Fruit fly (Drosophila melanogaster) whole organism, embryonic: ENCODE results near the gene TMEM216.

Experiments used
- BEAF-32 ChIP-seq: fragments of 200-800 bp; sonication (Bioruptor generic); optimal IDR thresholded peaks from 3 replicates; lab custom pipeline; 2017; ENCODE audit warnings: missing biosample characterization, missing genetic modification characterization, mild to moderate bottlenecking, moderate library complexity, missing genetic modification reagents
- CG10267 ChIP-seq: fragments of 200-800 bp; sonication (Bioruptor generic); optimal IDR thresholded peaks from 2 replicates; lab custom pipeline; 2018; ENCODE audit warnings: missing biosample characterization, mild to moderate bottlenecking, missing genetic modification characterization, moderate library complexity
- CG10654 ChIP-seq: fragments of 200-800 bp; sonication (Bioruptor generic); optimal IDR thresholded peaks from 2 replicates; lab custom pipeline; 2016; ENCODE audit warnings: missing biosample characterization, missing genetic modification characterization
- CG11560 ChIP-seq: fragments of 200-800 bp; sonication (Bioruptor generic); IDR thresholded peaks from 3 replicates; pipeline ENCODE4 v1.3.6; 2022; ENCODE audit warnings: missing biosample characterization, missing genetic modification characterization
- CG11696 ChIP-seq: fragments of 200-800 bp; sonication (Bioruptor generic); IDR thresholded peaks from 2 replicates; pipeline ENCODE4 v1.3.6; 2022; ENCODE audit warnings: missing biosample characterization, missing genetic modification characterization
- CG12219 ChIP-seq: fragments of 200-800 bp; sonication (Bioruptor generic); optimal IDR thresholded peaks from 3 replicates; lab custom pipeline; 2018; ENCODE audit warnings: missing biosample characterization, mild to moderate bottlenecking, missing genetic modification characterization
- CG14860 ChIP-seq: fragments of 200-800 bp; sonication (Bioruptor generic); IDR thresholded peaks from 3 replicates; pipeline ENCODE4 v1.3.6; 2022; ENCODE audit warnings: missing biosample characterization, missing genetic modification characterization; ENCODE audit not compliant: partially characterized antibody
- CG1647 ChIP-seq: fragments of 200-800 bp; sonication (Bioruptor generic); optimal IDR thresholded peaks from 3 replicates; lab custom pipeline; 2016; ENCODE audit warnings: missing biosample characterization, missing genetic modification characterization
- CG18764 ChIP-seq: fragments of 200-800 bp; sonication (Bioruptor generic); optimal IDR thresholded peaks from 3 replicates; lab custom pipeline; 2016; ENCODE audit warnings: missing biosample characterization, missing genetic modification characterization
- CG2875 ChIP-seq: fragments of 200-800 bp; sonication (Bioruptor generic); optimal IDR thresholded peaks from 2 replicates; lab custom pipeline; 2017; ENCODE audit warnings: missing biosample characterization, mild to moderate bottlenecking, missing genetic modification characterization, missing genetic modification reagents
- CG30020 ChIP-seq: fragments of 200-800 bp; optimal IDR thresholded peaks from 2 replicates; lab custom pipeline; 2019; ENCODE audit warnings: missing biosample characterization, mild to moderate bottlenecking, missing genetic modification characterization, moderate library complexity
- CG34422 ChIP-seq: fragments of 200-800 bp; sonication (Bioruptor generic); IDR thresholded peaks from 3 replicates; pipeline ENCODE4 v1.3.6; 2022; ENCODE audit warnings: missing biosample characterization, missing genetic modification characterization
- CG4617 ChIP-seq: fragments of 200-800 bp; sonication (Bioruptor generic); optimal IDR thresholded peaks from 3 replicates; lab custom pipeline; 2016; ENCODE audit warnings: missing biosample characterization, missing genetic modification characterization, borderline replicate concordance
- CG7271 ChIP-seq: fragments of 200-800 bp; sonication (Bioruptor generic); optimal IDR thresholded peaks from 2 replicates; lab custom pipeline; 2018; ENCODE audit warnings: missing biosample characterization, mild to moderate bottlenecking, missing genetic modification characterization, moderate library complexity
- CG8290 ChIP-seq, 3 experiments: fragments of 200-800 bp; sonication (Bioruptor generic); optimal IDR thresholded peaks; 2 replicates each; lab custom pipeline; 2016 to 2019; ENCODE audit warnings: missing biosample characterization in 3 of 3, missing genetic modification characterization in 3 of 3, mild to moderate bottlenecking in 2 of 3, moderate library complexity in 1 of 3
- CG8359 ChIP-seq: fragments of 200-800 bp; sonication (Bioruptor generic); optimal IDR thresholded peaks from 2 replicates; lab custom pipeline; 2017; ENCODE audit warnings: missing biosample characterization, mild to moderate bottlenecking, missing genetic modification characterization, borderline replicate concordance
- D19A ChIP-seq: fragments of 200-800 bp; optimal IDR thresholded peaks from 3 replicates; lab custom pipeline; 2019; ENCODE audit warnings: missing biosample characterization, mild to moderate bottlenecking, missing genetic modification characterization, moderate library complexity
- Dfd ChIP-seq, 2 experiments: fragments of >200 bp; optimal IDR thresholded peaks; 2 replicates each; lab custom pipeline; 2017; ENCODE audit warnings: missing biosample characterization in 2 of 2, missing genetic modification characterization in 2 of 2
- Dip3 ChIP-seq: fragments of 200-800 bp; sonication (Bioruptor generic); optimal IDR thresholded peaks from 3 replicates; lab custom pipeline; 2016; ENCODE audit warnings: missing biosample characterization, missing genetic modification characterization
- Dref ChIP-seq: fragments of 200-800 bp; sonication (Bioruptor generic); IDR thresholded peaks from 2 replicates; pipeline ENCODE4 v1.3.6; 2022; ENCODE audit warnings: missing biosample characterization, missing genetic modification characterization
- E2f2 ChIP-seq: fragments of 200-800 bp; sonication (Bioruptor generic); IDR thresholded peaks from 2 replicates; pipeline ENCODE4 v1.3.6; 2022; ENCODE audit warnings: missing biosample characterization, missing genetic modification characterization
- Fer2 ChIP-seq: fragments of 200-800 bp; sonication (Bioruptor generic); optimal IDR thresholded peaks from 2 replicates; lab custom pipeline; 2018; ENCODE audit warnings: missing biosample characterization, mild to moderate bottlenecking, missing genetic modification characterization, moderate library complexity
- Fer3 ChIP-seq: fragments of 200-800 bp; sonication (Bioruptor generic); optimal IDR thresholded peaks from 2 replicates; lab custom pipeline; 2018; ENCODE audit warnings: missing biosample characterization, mild to moderate bottlenecking, missing genetic modification characterization, moderate library complexity
- GATAe ChIP-seq: fragments of 200-800 bp; sonication (Bioruptor generic); conservative IDR thresholded peaks from 2 replicates; pipeline ENCODE4 v1.3.6; 2022; ENCODE audit warnings: missing biosample characterization, missing genetic modification characterization
- HmgZ ChIP-seq: fragments of 200-800 bp; sonication (Bioruptor generic); optimal IDR thresholded peaks from 2 replicates; lab custom pipeline; 2018; ENCODE audit warnings: missing biosample characterization, mild to moderate bottlenecking, missing genetic modification characterization
- MBD-R2 ChIP-seq: fragments of 200-800 bp; sonication (Bioruptor generic); IDR thresholded peaks from 2 replicates; pipeline ENCODE4 v1.3.6; 2022; ENCODE audit warnings: missing biosample characterization, missing genetic modification characterization
- MESR4 ChIP-seq: fragments of 200-800 bp; sonication (Bioruptor generic); optimal IDR thresholded peaks from 2 replicates; lab custom pipeline; 2018; ENCODE audit warnings: missing biosample characterization, mild to moderate bottlenecking, missing genetic modification characterization, moderate library complexity
- Med ChIP-seq: fragments of 200-800 bp; sonication (Bioruptor generic); peaks from one replicate; lab custom pipeline; 2016; ENCODE audit warnings: missing biosample characterization, missing genetic modification characterization, mild to moderate bottlenecking, inconsistent platforms, moderate library complexity
- Pdp1 ChIP-seq, 2 experiments: fragments of 200-800 bp; sonication (Bioruptor generic); optimal IDR thresholded peaks; 3 replicates each; lab custom pipeline; 2016; ENCODE audit warnings: missing biosample characterization in 2 of 2, missing genetic modification characterization in 2 of 2, mild to moderate bottlenecking in 1 of 2, moderate library complexity in 1 of 2
- Rfx ChIP-seq: fragments of 200-800 bp; sonication (Bioruptor generic); IDR thresholded peaks from 2 replicates; pipeline ENCODE4 v1.3.6; 2022; ENCODE audit warnings: missing biosample characterization, missing genetic modification characterization
- YL-1 ChIP-seq: fragments of 200-800 bp; sonication (Bioruptor generic); optimal IDR thresholded peaks from 3 replicates; lab custom pipeline; 2017; ENCODE audit warnings: missing biosample characterization, mild to moderate bottlenecking, missing genetic modification characterization
- ab ChIP-seq: fragments of 200-800 bp; sonication (Bioruptor generic); optimal IDR thresholded peaks from 2 replicates; lab custom pipeline; 2016; ENCODE audit warnings: missing biosample characterization, missing genetic modification characterization
- bab2 ChIP-seq: fragments of 200-800 bp; sonication (Bioruptor generic); optimal IDR thresholded peaks from 2 replicates; lab custom pipeline; 2016; ENCODE audit warnings: missing biosample characterization, missing genetic modification characterization
- cas ChIP-seq: fragments of 200-800 bp; sonication (Bioruptor generic); IDR thresholded peaks from 2 replicates; pipeline ENCODE4 v1.3.6; 2022; ENCODE audit warnings: missing biosample characterization, missing genetic modification characterization
- caup ChIP-seq: fragments of 200-800 bp; sonication (Bioruptor generic); optimal IDR thresholded peaks from 3 replicates; lab custom pipeline; 2017; ENCODE audit warnings: missing biosample characterization, mild to moderate bottlenecking, missing genetic modification characterization, moderate library complexity; ENCODE audit not compliant: severe bottlenecking
- crol ChIP-seq: fragments of 200-800 bp; sonication (Bioruptor generic); IDR thresholded peaks from 2 replicates; pipeline ENCODE4 v1.3.6; 2022; ENCODE audit warnings: missing biosample characterization, missing genetic modification characterization
- cwo ChIP-seq: fragments of 200-800 bp; sonication (Bioruptor generic); optimal IDR thresholded peaks from 3 replicates; lab custom pipeline; 2017; ENCODE audit warnings: missing biosample characterization, missing genetic modification characterization, mild to moderate bottlenecking, moderate library complexity, missing genetic modification reagents
- fru ChIP-seq: fragments of >200 bp; optimal IDR thresholded peaks from 2 replicates; lab custom pipeline; 2017
- gfzf ChIP-seq: fragments of 200-800 bp; sonication (Bioruptor generic); optimal IDR thresholded peaks from 2 replicates; lab custom pipeline; 2016; ENCODE audit warnings: missing biosample characterization, mild to moderate bottlenecking, missing genetic modification characterization, moderate library complexity
- gro ChIP-seq: fragments of 200-800 bp; sonication (Bioruptor generic); optimal IDR thresholded peaks from 2 replicates; lab custom pipeline; 2016; ENCODE audit warnings: missing biosample characterization, missing genetic modification characterization
- insv ChIP-seq, 2 experiments: fragments of 200-800 bp; sonication (Bioruptor generic); optimal IDR thresholded peaks; 3 replicates each; lab custom pipeline; 2016 to 2018; ENCODE audit warnings: missing biosample characterization in 2 of 2, missing genetic modification characterization in 2 of 2
- lbe ChIP-seq: fragments of 200-800 bp; sonication (Bioruptor generic); optimal IDR thresholded peaks from 2 replicates; lab custom pipeline; 2016; ENCODE audit warnings: missing biosample characterization, mild to moderate bottlenecking, missing genetic modification characterization
- nerfin-1 ChIP-seq: fragments of 200-800 bp; sonication (Bioruptor generic); optimal IDR thresholded peaks from 3 replicates; lab custom pipeline; 2019; ENCODE audit warnings: missing biosample characterization, mild to moderate bottlenecking, missing genetic modification characterization, moderate library complexity
- peb ChIP-seq: fragments of 200-800 bp; sonication (Bioruptor generic); IDR thresholded peaks from 2 replicates; pipeline ENCODE4 v1.3.6; 2022; ENCODE audit warnings: missing biosample characterization, missing genetic modification characterization
- phol ChIP-seq: fragments of 200-800 bp; sonication (Bioruptor generic); optimal IDR thresholded peaks from 3 replicates; lab custom pipeline; 2018; ENCODE audit warnings: missing biosample characterization, mild to moderate bottlenecking, missing genetic modification characterization, moderate library complexity
- sens-2 ChIP-seq: fragments of 200-800 bp; sonication (Bioruptor generic); IDR thresholded peaks from 2 replicates; pipeline ENCODE4 v1.3.6; 2022; ENCODE audit warnings: missing biosample characterization, missing genetic modification characterization
- sima ChIP-seq: fragments of 200-800 bp; sonication (Bioruptor generic); optimal IDR thresholded peaks from 2 replicates; lab custom pipeline; 2016; ENCODE audit warnings: missing biosample characterization, missing genetic modification characterization
- stc ChIP-seq: fragments of 200-800 bp; sonication (Bioruptor generic); IDR thresholded peaks from 2 replicates; pipeline ENCODE4 v1.3.6; 2022; ENCODE audit warnings: missing biosample characterization, missing genetic modification characterization
- vvl ChIP-seq: fragments of 200-800 bp; sonication (Bioruptor generic); IDR thresholded peaks from 2 replicates; pipeline ENCODE4 v1.3.6; 2022; ENCODE audit warnings: missing biosample characterization, missing genetic modification characterization

The TMEM216 gene

DNA sequence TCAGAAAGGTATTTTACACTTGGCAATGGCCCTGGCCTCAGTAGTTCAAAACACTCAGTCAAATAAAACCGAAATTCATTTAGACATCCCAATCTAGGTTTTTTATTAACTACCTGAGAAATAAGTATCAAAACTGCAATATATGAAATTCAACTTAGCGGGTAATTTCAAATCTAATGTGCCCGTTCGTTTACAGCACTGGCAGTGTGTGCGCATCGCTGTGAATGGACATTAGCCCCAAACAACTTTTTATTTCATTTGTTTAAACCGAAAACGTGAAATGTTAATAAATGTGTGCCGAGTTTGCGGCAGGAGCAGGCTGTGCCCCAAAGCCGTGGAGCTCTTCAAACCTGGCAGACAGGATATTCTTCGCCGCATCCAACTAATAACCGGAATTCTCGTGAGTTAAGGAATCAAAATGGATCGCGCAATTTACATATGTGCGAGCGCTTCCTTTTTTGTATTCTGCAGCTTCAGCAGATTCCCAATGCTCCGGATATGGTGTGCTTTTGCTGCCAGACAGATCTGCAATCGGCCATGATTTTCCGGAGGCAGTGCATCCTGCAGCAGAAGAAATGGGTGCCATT is 7.0 kb downstream of the TMEM216 start, which contains the start of gene nom (continued):
- TF ChIP-seq nerfin-1 = no peak
- no peak for TF ChIP-seq Fer3 (tag; lab: Kevin White, UChicago)
- TF ChIP-seq CG8290 (GFP tag; optimal IDR thresholded peaks at IDR 0.05; lab: Kevin White, UChicago) = no peak
- TF ChIP-seq CG8290 (tag; optimal IDR thresholded peaks at IDR 0.05; lab: Kevin White, UChicago) = no peak
- no peak for TF ChIP-seq CG11560 (tag; lab: Robert Waterston, UW)
- peak; percentile 31; the same call in 1 of the 2 replicates for TF ChIP-seq Rfx (GFP tag; lab: Robert Waterston, UW)
- no peak for TF ChIP-seq cwo (GFP tag; lab: Kevin White, UChicago)
- TF ChIP-seq CG11696 (GFP tag; lab: Robert Waterston, UW) = no peak
- TF ChIP-seq CG1647 (GFP tag; lab: Kevin White, UChicago) = no peak
- TF ChIP-seq GATAe (GFP tag; lab: Robert Waterston, UW) = no peak
- TF ChIP-seq gro (GFP tag; lab: Kevin White, UChicago) = no peak
- TF ChIP-seq Dref = no peak
- TF ChIP-seq ab (GFP tag; lab: Kevin White, UChicago) = no peak
- no peak for TF ChIP-seq YL-1 (GFP tag; lab: Kevin White, UChicago)
- peak; percentile 89 for TF ChIP-seq CG10267 (tag; lab: Kevin White, UChicago)
- TF ChIP-seq CG7271 (tag; lab: Kevin White, UChicago) = no peak
- no peak for TF ChIP-seq peb (GFP tag; lab: Robert Waterston, UW)
- peak; percentile 10 for TF ChIP-seq BEAF-32 (GFP tag; lab: Kevin White, UChicago)
- TF ChIP-seq caup = no peak
- no peak for TF ChIP-seq CG12219 (GFP tag; lab: Kevin White, UChicago)
- TF ChIP-seq Dfd (GFP tag; optimal IDR thresholded peaks at IDR 0.05; lab: Kevin White, UChicago) = no peak
- TF ChIP-seq phol (tag; lab: Kevin White, UChicago) = peak; percentile 35
- TF ChIP-seq D19A = no peak
- no peak for TF ChIP-seq CG8359 (GFP tag; lab: Kevin White, UChicago)
- no peak for TF ChIP-seq bab2 (GFP tag; lab: Kevin White, UChicago)
- no peak for TF ChIP-seq fru (lab: Kevin White, UChicago)
- no peak for TF ChIP-seq CG18764 (GFP tag; lab: Kevin White, UChicago)
- no peak for TF ChIP-seq Fer2 (tag; lab: Kevin White, UChicago)
- TF ChIP-seq sens-2 (GFP tag; lab: Robert Waterston, UW) = no peak
- no peak for TF ChIP-seq CG34422
- TF ChIP-seq MESR4 = peak; percentile 41
- TF ChIP-seq Pdp1 (GFP tag; optimal IDR thresholded peaks at IDR 0.05; lab: Kevin White, UChicago) = peak in 1 of 2 experiments; percentile 49
- TF ChIP-seq HmgZ (tag; lab: Kevin White, UChicago) = peak; percentile 11
- TF ChIP-seq cas = no peak
- peak; percentile 67 for TF ChIP-seq Med (GFP tag; lab: Kevin White, UChicago)
- peak; percentile 89 for TF ChIP-seq E2f2 (GFP tag; lab: Robert Waterston, UW)
- TF ChIP-seq vvl (GFP tag; lab: Robert Waterston, UW) = 0 out of 2 replicates have a peak, but pooled peaks have one; percentile 29
- no peak for TF ChIP-seq Dip3 (GFP tag; lab: Kevin White, UChicago)
- no peak for TF ChIP-seq lbe (GFP tag; lab: Kevin White, UChicago)
- 0 out of 3 replicates have a peak, but pooled peaks have one; percentile 23 for TF ChIP-seq CG14860 (GFP tag; lab: Robert Waterston, UW)
- peak; percentile 17 for TF ChIP-seq gfzf (GFP tag; lab: Kevin White, UChicago)
- TF ChIP-seq insv (GFP tag; optimal IDR thresholded peaks at IDR 0.05; lab: Kevin White, UChicago) = peak in 1 of 2 experiments; percentile 7
- TF ChIP-seq CG30020 (tag; lab: Kevin White, UChicago) = no peak
- TF ChIP-seq crol (GFP tag; lab: Robert Waterston, UW) = no peak
- no peak for TF ChIP-seq CG2875 (GFP tag; lab: Kevin White, UChicago)
- TF ChIP-seq CG4617 (GFP tag; lab: Kevin White, UChicago) = peak; percentile 40
- peak; percentile 80 for TF ChIP-seq MBD-R2 (GFP tag; lab: Robert Waterston, UW)
- no peak for TF ChIP-seq stc (GFP tag; lab: Robert Waterston, UW)
- no peak for TF ChIP-seq sima (GFP tag; lab: Kevin White, UChicago)
- TF ChIP-seq CG10654 (GFP tag; lab: Kevin White, UChicago) = no peak
